Worm (Caenorhabditis elegans) whole organism, early embryonic: ENCODE results near the gene aff-1.

Source experiments
- ama-1 ChIP-seq: fragments of 150-350 bp; optimal IDR thresholded peaks from 2 replicates; lab custom pipeline; 2014
- ceh-36 ChIP-seq: sonication (generic microtip); optimal IDR thresholded peaks from 2 replicates; lab custom pipeline; 2016; ENCODE audit warnings: missing genetic modification characterization, inconsistent platforms, missing compliant biosample characterization
- flt-1 ChIP-seq: fragments of 200-800 bp; sonication (Bioruptor generic); IDR thresholded peaks from 2 replicates; pipeline ENCODE4 v1.3.6; 2022; ENCODE audit warnings: missing genetic modification characterization, missing compliant biosample characterization
- scrt-1 ChIP-seq: fragments of 200-800 bp; sonication (Bioruptor generic); IDR thresholded peaks from 2 replicates; pipeline ENCODE4 v1.3.6; 2022; ENCODE audit warnings: missing genetic modification characterization, missing compliant biosample characterization

DNA sequence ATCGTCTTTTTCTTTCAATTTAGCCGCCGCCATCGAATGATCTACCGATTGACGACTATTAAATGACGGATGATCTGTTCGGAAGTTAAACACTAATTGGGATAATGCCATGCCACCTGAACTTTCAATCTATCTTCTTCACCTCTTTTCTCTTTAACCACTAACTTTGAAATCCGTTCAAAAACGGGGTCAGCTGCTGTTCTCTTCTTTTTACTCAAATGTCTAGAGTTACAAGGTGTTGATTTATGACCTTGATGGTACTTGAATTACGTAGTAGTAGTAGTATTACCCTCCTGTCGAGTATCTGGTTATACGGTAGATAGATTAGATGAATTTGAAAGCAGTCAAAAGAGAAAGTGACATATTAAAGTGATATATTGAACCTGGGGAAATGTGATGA is 42.4 kb downstream of the aff-1 start:
- TF ChIP-seq scrt-1 (GFP tag; lab: Robert Waterston, UW) (no peak), flt-1 (GFP tag; lab: Robert Waterston, UW) (no peak), ama-1 (lab: Kevin White, UChicago) (no peak), ceh-36 (tag; lab: Kevin White, UChicago) (no peak)
